Fruit fly (Drosophila melanogaster): ENCODE measurements around the gene CG2116.
A peak's percentile ranks its signal among the peaks of the same experiment; 100 is the strongest.

Gene CG2116

DNA sequence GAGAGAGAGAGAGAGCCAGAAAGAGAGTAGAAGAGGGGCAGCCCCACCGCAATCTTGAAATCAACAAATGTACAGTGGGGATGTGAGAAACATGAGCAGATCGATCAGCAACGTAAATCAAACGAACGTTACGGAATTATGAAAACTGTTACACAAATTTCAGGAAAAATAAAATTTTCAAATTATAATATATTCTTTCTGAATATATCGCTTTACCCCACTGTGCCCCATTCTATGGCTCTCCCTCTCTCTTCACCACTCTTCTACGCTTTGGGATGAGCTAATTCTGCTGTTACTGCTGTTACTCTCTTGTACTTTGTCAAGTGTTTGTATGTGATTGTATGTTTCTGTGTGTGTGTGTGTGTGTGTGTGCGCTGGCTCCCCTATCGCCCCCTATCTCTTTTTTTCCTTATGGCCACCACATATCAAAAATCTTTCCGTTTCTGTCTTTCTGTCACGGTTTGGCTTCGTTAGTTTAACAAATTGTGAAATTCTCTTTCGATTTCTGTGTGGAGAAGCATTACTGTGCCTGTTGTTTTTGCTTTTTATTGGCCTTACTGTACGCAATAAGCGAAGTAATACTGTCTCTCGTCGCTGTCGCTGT, 38.5 kb upstream of the CG2116 start (continued):
- TF ChIP-seq peb (GFP tag; IDR thresholded peaks at IDR 0.05) (peak; percentile 96), Hmr (GFP tag; optimal IDR thresholded peaks at IDR 0.05) (peak; percentile 98), CG11696 (GFP tag; IDR thresholded peaks at IDR 0.05) (peak; percentile 96), gcm2 (GFP tag; optimal IDR thresholded peaks at IDR 0.05) (peak; percentile 95), CG33213 (GFP tag; optimal IDR thresholded peaks at IDR 0.05) (peak; percentile 86), CG15479 (GFP tag; optimal IDR thresholded peaks at IDR 0.05) (no peak), CG11085 (GFP tag; IDR thresholded peaks at IDR 0.05) (peak; percentile 98), sisA (GFP tag; IDR thresholded peaks at IDR 0.05) (peak; percentile 97), slp2 (GFP tag; optimal IDR thresholded peaks at IDR 0.05) (peak; percentile 74), Dp (GFP tag; optimal IDR thresholded peaks at IDR 0.05) (peak; percentile 12), B-H1 (GFP tag; IDR thresholded peaks at IDR 0.05) (peak; percentile 98), vvl (GFP tag; IDR thresholded peaks at IDR 0.05) (peak; percentile 99), CG7963 (GFP tag; IDR thresholded peaks at IDR 0.05; ENCODE audit: partially characterized antibody) (no peak), Hsf (GFP tag; optimal IDR thresholded peaks at IDR 0.05) (peak; percentile 94), CrebB (tag; optimal IDR thresholded peaks at IDR 0.05) (peak; percentile 92), phol (tag; optimal IDR thresholded peaks at IDR 0.05) (peak; percentile 94), CG1603 (tag; optimal IDR thresholded peaks at IDR 0.05) (peak; percentile 95), Optix (GFP tag; IDR thresholded peaks at IDR 0.05) (peak; percentile 99), sqz (GFP tag; optimal IDR thresholded peaks at IDR 0.05) (peak; percentile 92), CG6765 (GFP tag; optimal IDR thresholded peaks at IDR 0.05) (peak; percentile 95), Lim3 (GFP tag; IDR thresholded peaks at IDR 0.05) (peak; percentile 94), aop (GFP tag; IDR thresholded peaks at IDR 0.05) (peak; percentile 94), croc (GFP tag; conservative IDR thresholded peaks at IDR 0.05) (peak; percentile 95), sc (optimal IDR thresholded peaks at IDR 0.05) (no peak), sc (GFP tag; optimal IDR thresholded peaks at IDR 0.05) (peak; percentile 93), sens (GFP tag) (peak; percentile 98), Side (GFP tag; optimal IDR thresholded peaks at IDR 0.05) (peak; percentile 78), CG8359 (GFP tag; optimal IDR thresholded peaks at IDR 0.05; ENCODE audit: borderline replicate concordance) (peak; percentile 89), CG16779 (GFP tag; IDR thresholded peaks at IDR 0.05) (peak; percentile 96), h (optimal IDR thresholded peaks at IDR 0.05) (no peak), CG30431 (GFP tag; optimal IDR thresholded peaks at IDR 0.05) (peak; percentile 91), CG13424 (tag; optimal IDR thresholded peaks at IDR 0.05) (peak; percentile 95), CG12236 (GFP tag; optimal IDR thresholded peaks at IDR 0.05) (peak; percentile 73), seq (GFP tag; IDR thresholded peaks at IDR 0.05) (peak; percentile 98), danr (GFP tag; IDR thresholded peaks at IDR 0.05) (peak; percentile 97), Dek (tag; optimal IDR thresholded peaks at IDR 0.05) (peak; percentile 94), wdn (GFP tag; IDR thresholded peaks at IDR 0.05) (peak; percentile 97), repo (GFP tag; optimal IDR thresholded peaks at IDR 0.05) (peak; percentile 72), CG2116 (GFP tag; optimal IDR thresholded peaks at IDR 0.05) (peak; percentile 75), mirr (GFP tag; optimal IDR thresholded peaks at IDR 0.05) (peak; percentile 57), cg (GFP tag; optimal IDR thresholded peaks at IDR 0.05) (peak; percentile 89), kay (GFP tag; optimal IDR thresholded peaks at IDR 0.05) (peak; percentile 92), CG2199 (GFP tag; IDR thresholded peaks at IDR 0.05) (peak; percentile 98), CG32532 (GFP tag; IDR thresholded peaks at IDR 0.05) (peak; percentile 99), org-1 (GFP tag; optimal IDR thresholded peaks at IDR 0.05) (peak; percentile 94), Spps (tag; optimal IDR thresholded peaks at IDR 0.05) (peak; percentile 88), CG8388 (GFP tag; optimal IDR thresholded peaks at IDR 0.05) (peak; percentile 95), pzg (GFP tag; optimal IDR thresholded peaks at IDR 0.05) (peak; percentile 13), CG9817 (tag; optimal IDR thresholded peaks at IDR 0.05) (peak; percentile 90), CG3281 (GFP tag; optimal IDR thresholded peaks at IDR 0.05) (peak; percentile 96), bigmax (GFP tag; optimal IDR thresholded peaks at IDR 0.05) (peak; percentile 51)
